Worm (Caenorhabditis elegans): Measurements from ENCODE around the gene T07H8.11.

The T07H8.11 gene

ce11 chrV:6976047-6976446, 24.8 kb upstream of the T07H8.11 start, which contains the start of gene srx-16:
Gene srx-16 (plus strand): TSS chrV:6976347.
- TF ChIP-seq unc-62 (GFP tag; optimal IDR thresholded peaks at IDR 0.05) (no peak), sem-2 (GFP tag; optimal IDR thresholded peaks at IDR 0.05) (no peak), nhr-12 (tag; optimal IDR thresholded peaks at IDR 0.05) (no peak), tbx-8 (GFP tag; optimal IDR thresholded peaks at IDR 0.05) (no peak), mep-1 (tag; optimal IDR thresholded peaks at IDR 0.05) (no peak), snpc-4 (tag; optimal IDR thresholded peaks at IDR 0.05) (no peak), hlh-1 (tag; optimal IDR thresholded peaks at IDR 0.05) (no peak), unc-39 (tag; optimal IDR thresholded peaks at IDR 0.05) (no peak), lin-32 (GFP tag; optimal IDR thresholded peaks at IDR 0.05) (no peak), ztf-11 (tag; optimal IDR thresholded peaks at IDR 0.05) (no peak), lsy-2 (tag; optimal IDR thresholded peaks at IDR 0.05) (no peak)

ce11 chrV:6971567-6971966, 20.4 kb upstream of the T07H8.11 start, which contains the start of gene srx-59:
Gene srx-59 (plus strand): TSS chrV:6971867.
- TF ChIP-seq mab-5 (tag; optimal IDR thresholded peaks at IDR 0.05) (no peak), hlh-1 (tag; optimal IDR thresholded peaks at IDR 0.05) (no peak), ham-2 (GFP tag; optimal IDR thresholded peaks at IDR 0.05) (no peak), unc-120 (tag; optimal IDR thresholded peaks at IDR 0.05; ENCODE audit: poor library complexity, severe bottlenecking) (no peak), ces-1 (GFP tag; optimal IDR thresholded peaks at IDR 0.05) (no peak), nhr-12 (tag; optimal IDR thresholded peaks at IDR 0.05) (no peak), nhr-76 (tag; optimal IDR thresholded peaks at IDR 0.05) (no peak), cnd-1 (tag; optimal IDR thresholded peaks at IDR 0.05) (no peak), elt-1 (tag; optimal IDR thresholded peaks at IDR 0.05; ENCODE audit: borderline replicate concordance, insufficient read depth) (no peak), ceh-83 (GFP tag; optimal IDR thresholded peaks at IDR 0.05) (no peak), elt-3 (tag; optimal IDR thresholded peaks at IDR 0.05) (no peak), nhr-28 (tag; optimal IDR thresholded peaks at IDR 0.05) (no peak), unc-39 (tag; optimal IDR thresholded peaks at IDR 0.05) (no peak), nhr-2 (tag; optimal IDR thresholded peaks at IDR 0.05) (no peak), tbx-8 (GFP tag; optimal IDR thresholded peaks at IDR 0.05) (no peak)

ce11 chrV:6969950-6970532, 18.8 kb upstream of the T07H8.11 start, which contains the start of gene ptr-15:
Gene ptr-15 (minus strand): TSS chrV:6970000.
- TF ChIP-seq unc-62 (GFP tag; optimal IDR thresholded peaks at IDR 0.05) (peak; percentile 61), mls-2 (tag; optimal IDR thresholded peaks at IDR 0.05) (no peak), elt-1 (tag; optimal IDR thresholded peaks at IDR 0.05; ENCODE audit: borderline replicate concordance, insufficient read depth) (peak; percentile 80), unc-39 (tag; optimal IDR thresholded peaks at IDR 0.05) (no peak), ham-2 (GFP tag; optimal IDR thresholded peaks at IDR 0.05) (peak; percentile 91)

- no peak for TF ChIP-seq cnd-1 (tag; optimal IDR thresholded peaks at IDR 0.05)
- TF ChIP-seq nhr-28 (tag; optimal IDR thresholded peaks at IDR 0.05) = no peak
- TF ChIP-seq lin-32 (GFP tag; optimal IDR thresholded peaks at IDR 0.05) = no peak
- TF ChIP-seq mls-2 (tag; optimal IDR thresholded peaks at IDR 0.05) = no peak
- TF ChIP-seq nhr-237 (tag; optimal IDR thresholded peaks at IDR 0.05) = no peak
- TF ChIP-seq blmp-1 (tag; optimal IDR thresholded peaks at IDR 0.05) = no peak
- TF ChIP-seq snpc-4 (tag; optimal IDR thresholded peaks at IDR 0.05) = no peak
- no peak for TF ChIP-seq M03D4.4 (tag; optimal IDR thresholded peaks at IDR 0.05)
- no peak for TF ChIP-seq unc-39 (tag; optimal IDR thresholded peaks at IDR 0.05)
- TF ChIP-seq ceh-43 (GFP tag; optimal IDR thresholded peaks at IDR 0.05) = no peak
- TF ChIP-seq flh-1 (GFP tag; optimal IDR thresholded peaks at IDR 0.05) = no peak
- TF ChIP-seq unc-62 (GFP tag; optimal IDR thresholded peaks at IDR 0.05) = no peak
- no peak for TF ChIP-seq nhr-12 (tag; optimal IDR thresholded peaks at IDR 0.05)
- TF ChIP-seq lsy-2 (tag; optimal IDR thresholded peaks at IDR 0.05) = no peak
- TF ChIP-seq mab-5 (tag; optimal IDR thresholded peaks at IDR 0.05) = no peak
- no peak for TF ChIP-seq ceh-39 (tag; optimal IDR thresholded peaks at IDR 0.05)
- no peak for TF ChIP-seq unc-120 (tag; optimal IDR thresholded peaks at IDR 0.05; ENCODE audit: poor library complexity, severe bottlenecking)
- TF ChIP-seq elt-1 (tag; optimal IDR thresholded peaks at IDR 0.05; ENCODE audit: borderline replicate concordance, insufficient read depth) = no peak
- TF ChIP-seq zip-8 (tag; optimal IDR thresholded peaks at IDR 0.05) = no peak
Measured at ce11 chrV:6956237-6956636, 5.0 kb upstream of the T07H8.11 start, which contains the start of gene mec-1. Gene mec-1 (plus strand): TSS chrV:6956537.

- TF ChIP-seq zip-8 (tag; optimal IDR thresholded peaks at IDR 0.05) = no peak
- no peak for TF ChIP-seq ham-2 (GFP tag; optimal IDR thresholded peaks at IDR 0.05)
- TF ChIP-seq drap-1 (GFP tag; optimal IDR thresholded peaks at IDR 0.05) = no peak
- no peak for TF ChIP-seq snpc-4 (tag; optimal IDR thresholded peaks at IDR 0.05)
- TF ChIP-seq nhr-237 (tag; optimal IDR thresholded peaks at IDR 0.05) = no peak
- no peak for TF ChIP-seq tbx-8 (GFP tag; optimal IDR thresholded peaks at IDR 0.05)
- no peak for TF ChIP-seq sptf-1 (tag; optimal IDR thresholded peaks at IDR 0.05)
- no peak for TF ChIP-seq unc-39 (tag; optimal IDR thresholded peaks at IDR 0.05)
- no peak for TF ChIP-seq nhr-28 (tag; optimal IDR thresholded peaks at IDR 0.05)
- TF ChIP-seq lin-13 (tag; optimal IDR thresholded peaks at IDR 0.05) = no peak
- no peak for TF ChIP-seq blmp-1 (tag; optimal IDR thresholded peaks at IDR 0.05)
- TF ChIP-seq mab-5 (tag; optimal IDR thresholded peaks at IDR 0.05) = no peak
- no peak for TF ChIP-seq ceh-83 (GFP tag; optimal IDR thresholded peaks at IDR 0.05)
- no peak for TF ChIP-seq M03D4.4 (tag; optimal IDR thresholded peaks at IDR 0.05)
- TF ChIP-seq lin-32 (GFP tag; optimal IDR thresholded peaks at IDR 0.05) = no peak
Measured at ce11 chrV:6953797-6954196, 2.6 kb upstream of the T07H8.11 start, which contains the start of gene srg-31. Gene srg-31 (minus strand): TSS chrV:6953897.
